Fruit fly (Drosophila melanogaster) whole organism, prepupa: ENCODE data around the gene Polr1H.

Experiments
- CG10669 ChIP-seq: fragments of 200-800 bp; sonication (Bioruptor generic); optimal IDR thresholded peaks from 3 replicates; lab custom pipeline; 2018; ENCODE audit warnings: missing biosample characterization, mild to moderate bottlenecking, missing genetic modification characterization, moderate library complexity
- CG11294 ChIP-seq: fragments of 200-800 bp; sonication (Bioruptor generic); IDR thresholded peaks from 2 replicates; pipeline ENCODE4 v1.3.6; 2022; ENCODE audit warnings: missing biosample characterization, missing genetic modification characterization
- CG11762 ChIP-seq: fragments of 200-800 bp; sonication (Bioruptor generic); optimal IDR thresholded peaks from 3 replicates; lab custom pipeline; 2016; ENCODE audit warnings: missing biosample characterization, missing genetic modification characterization; ENCODE audit not compliant: insufficient read depth
- CG1621 ChIP-seq: fragments of 200-800 bp; sonication (Bioruptor generic); optimal IDR thresholded peaks from 3 replicates; lab custom pipeline; 2018; ENCODE audit warnings: missing biosample characterization, mild to moderate bottlenecking, missing genetic modification characterization
- CG16779 ChIP-seq: fragments of 200-800 bp; sonication (Bioruptor generic); optimal IDR thresholded peaks from 3 replicates; lab custom pipeline; 2017; ENCODE audit warnings: missing biosample characterization, mild to moderate bottlenecking, missing genetic modification characterization
- CG3032 ChIP-seq: fragments of 200-800 bp; optimal IDR thresholded peaks from 2 replicates; lab custom pipeline; 2019; ENCODE audit warnings: missing biosample characterization, mild to moderate bottlenecking, missing genetic modification characterization, moderate library complexity
- CG32006 ChIP-seq: fragments of 200-800 bp; sonication (Bioruptor generic); optimal IDR thresholded peaks from 3 replicates; lab custom pipeline; 2017; ENCODE audit warnings: missing biosample characterization, mild to moderate bottlenecking, missing genetic modification characterization
- CG34406 ChIP-seq: fragments of 200-800 bp; sonication (Bioruptor generic); optimal IDR thresholded peaks from 3 replicates; lab custom pipeline; 2016; ENCODE audit warnings: missing biosample characterization, missing genetic modification characterization
- CG3919 ChIP-seq: fragments of 200-800 bp; sonication (Bioruptor generic); optimal IDR thresholded peaks from 3 replicates; lab custom pipeline; 2016; ENCODE audit warnings: missing biosample characterization, missing genetic modification characterization
- CG4318 ChIP-seq: fragments of 200-800 bp; sonication (Bioruptor generic); optimal IDR thresholded peaks from 3 replicates; lab custom pipeline; 2017; ENCODE audit warnings: missing biosample characterization, mild to moderate bottlenecking, missing genetic modification characterization
- CG6163 ChIP-seq: fragments of 200-800 bp; sonication (Bioruptor generic); IDR thresholded peaks from 3 replicates; pipeline ENCODE4 v1.3.6; 2022; ENCODE audit warnings: missing biosample characterization, missing genetic modification characterization
- CG6276 ChIP-seq: fragments of 200-800 bp; sonication (Bioruptor generic); optimal IDR thresholded peaks from 2 replicates; lab custom pipeline; 2017; ENCODE audit warnings: missing biosample characterization, mild to moderate bottlenecking, missing genetic modification characterization
- CG6854 ChIP-seq: fragments of 200-800 bp; sonication (Bioruptor generic); optimal IDR thresholded peaks from 2 replicates; lab custom pipeline; 2017; ENCODE audit warnings: missing biosample characterization, mild to moderate bottlenecking, missing genetic modification characterization
- CG8119 ChIP-seq: fragments of 200-800 bp; sonication (Bioruptor generic); IDR thresholded peaks from 3 replicates; pipeline ENCODE4 v1.3.6; 2022; ENCODE audit warnings: missing biosample characterization, missing genetic modification characterization
- CG8319 ChIP-seq: fragments of 200-800 bp; sonication (Bioruptor generic); optimal IDR thresholded peaks from 3 replicates; lab custom pipeline; 2016; ENCODE audit warnings: missing biosample characterization, missing genetic modification characterization
- CG9139 ChIP-seq: fragments of 200-800 bp; sonication (Bioruptor generic); optimal IDR thresholded peaks from 3 replicates; lab custom pipeline; 2017; ENCODE audit warnings: missing biosample characterization, mild to moderate bottlenecking, missing genetic modification characterization
- Eip75B ChIP-seq: fragments of 200-800 bp; sonication (Bioruptor generic); optimal IDR thresholded peaks from 3 replicates; lab custom pipeline; 2016; ENCODE audit warnings: missing biosample characterization, missing genetic modification characterization
- Eip93F ChIP-seq: fragments of 200-800 bp; sonication (Bioruptor generic); optimal IDR thresholded peaks from 2 replicates; lab custom pipeline; 2016; ENCODE audit warnings: missing biosample characterization, mild to moderate bottlenecking, missing genetic modification characterization
- Ets96B ChIP-seq: fragments of 200-800 bp; optimal IDR thresholded peaks from 2 replicates; lab custom pipeline; 2019; ENCODE audit warnings: missing biosample characterization, mild to moderate bottlenecking, missing genetic modification characterization, moderate library complexity
- Hr38 ChIP-seq: sonication (Bioruptor generic); optimal IDR thresholded peaks from 2 replicates; lab custom pipeline; 2016; ENCODE audit warnings: missing biosample characterization, missing genetic modification characterization
- Lpt ChIP-seq: fragments of 200-800 bp; sonication (Bioruptor generic); optimal IDR thresholded peaks from 3 replicates; lab custom pipeline; 2016; ENCODE audit warnings: missing biosample characterization, missing genetic modification characterization
- Met ChIP-seq: fragments of 200-800 bp; sonication (Bioruptor generic); optimal IDR thresholded peaks from 3 replicates; lab custom pipeline; 2016; ENCODE audit warnings: missing biosample characterization, missing genetic modification characterization
- OdsH ChIP-seq: fragments of 200-800 bp; sonication (Bioruptor generic); optimal IDR thresholded peaks from 3 replicates; lab custom pipeline; 2016; ENCODE audit warnings: missing biosample characterization, missing genetic modification characterization
- Sox14 ChIP-seq: fragments of 200-800 bp; sonication (Bioruptor generic); optimal IDR thresholded peaks from 3 replicates; lab custom pipeline; 2016; ENCODE audit warnings: missing biosample characterization, missing genetic modification characterization
- achi ChIP-seq: fragments of 200-800 bp; sonication (Bioruptor generic); optimal IDR thresholded peaks from 3 replicates; lab custom pipeline; 2016; ENCODE audit warnings: missing biosample characterization, missing genetic modification characterization
- acj6 ChIP-seq: fragments of 200-800 bp; sonication (Bioruptor generic); optimal IDR thresholded peaks from 3 replicates; lab custom pipeline; 2016; ENCODE audit warnings: missing biosample characterization, missing genetic modification characterization
- eg ChIP-seq: fragments of 200-800 bp; sonication (Bioruptor generic); IDR thresholded peaks from 3 replicates; pipeline ENCODE4 v1.3.6; 2022; ENCODE audit warnings: missing biosample characterization, missing genetic modification characterization
- fd85E ChIP-seq: fragments of 200-800 bp; sonication (Bioruptor generic); optimal IDR thresholded peaks from 3 replicates; lab custom pipeline; 2016; ENCODE audit warnings: missing biosample characterization, missing genetic modification characterization
- fkh ChIP-seq: fragments of 200-800 bp; sonication (Bioruptor generic); optimal IDR thresholded peaks from 3 replicates; lab custom pipeline; 2017; ENCODE audit warnings: missing biosample characterization, mild to moderate bottlenecking, missing genetic modification characterization, moderate library complexity
- pdm3 ChIP-seq: fragments of 200-800 bp; sonication (Bioruptor generic); optimal IDR thresholded peaks from 3 replicates; lab custom pipeline; 2016; ENCODE audit warnings: missing biosample characterization, missing genetic modification characterization
- salr ChIP-seq, 2 experiments: fragments of 200-800 bp; sonication (Bioruptor generic); optimal IDR thresholded peaks; 3 replicates each; lab custom pipeline; 2016 to 2018; ENCODE audit warnings: missing biosample characterization in 2 of 2, missing genetic modification characterization in 2 of 2, mild to moderate bottlenecking in 1 of 2
- ss ChIP-seq, 2 experiments: fragments of 200-800 bp; sonication (Bioruptor generic); optimal IDR thresholded peaks; 2 replicates in 1 of 2; 3 replicates in 1 of 2; lab custom pipeline; 2017 to 2018; ENCODE audit warnings: mild to moderate bottlenecking in 2 of 2, missing biosample characterization in 2 of 2, missing genetic modification characterization in 2 of 2, moderate library complexity in 1 of 2
- topi ChIP-seq: fragments of 200-800 bp; sonication (Bioruptor generic); optimal IDR thresholded peaks from 3 replicates; lab custom pipeline; 2016; ENCODE audit warnings: missing biosample characterization, missing genetic modification characterization

Polr1H gene

DNA sequence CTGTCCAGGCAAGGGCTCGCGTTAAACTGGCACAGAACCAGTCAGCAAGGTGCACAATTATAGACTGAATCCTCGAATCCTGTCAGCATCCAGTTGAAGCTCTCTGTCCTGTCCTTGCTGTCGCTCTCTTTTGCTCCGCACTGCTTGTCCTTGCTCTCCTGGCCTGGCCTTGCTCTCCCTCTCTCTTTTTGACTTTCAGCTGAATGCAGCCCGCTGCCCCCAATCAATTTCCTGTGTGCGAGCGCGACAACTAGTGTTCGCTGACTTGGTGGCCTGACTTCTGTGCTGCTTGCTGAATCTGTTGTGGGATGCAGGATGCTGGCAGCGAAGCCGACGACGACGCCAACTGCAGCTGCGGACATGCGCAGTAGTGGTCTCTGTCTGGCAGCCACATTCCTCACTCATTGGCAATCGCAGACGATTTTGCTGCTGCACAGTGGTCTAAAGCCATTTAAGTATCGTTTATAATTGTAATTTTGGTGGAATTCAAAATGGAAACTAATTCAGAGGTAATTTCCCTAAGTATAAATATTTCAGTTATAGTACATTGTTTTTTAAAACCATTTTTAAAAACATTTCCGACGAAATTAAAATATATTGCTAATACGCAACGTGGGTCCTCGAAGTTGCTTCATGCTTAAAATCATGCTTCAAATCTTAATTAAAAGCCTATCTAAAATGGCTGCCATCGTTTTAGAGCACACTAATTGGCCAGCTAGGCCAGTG is 31.1 kb upstream of the Polr1H start (continued):
- TF ChIP-seq CG11762 (GFP tag; lab: Kevin White, UChicago) (no peak), achi (GFP tag; lab: Kevin White, UChicago) (peak; percentile 12), ss (GFP tag; optimal IDR thresholded peaks at IDR 0.05; lab: Kevin White, UChicago) (peak in 1 of 2 experiments; percentile 30), Eip93F (GFP tag; lab: Kevin White, UChicago) (no peak), CG34406 (GFP tag; lab: Kevin White, UChicago) (no peak), Ets96B (tag; lab: Kevin White, UChicago) (peak; percentile 35)
- TF ChIP-seq, all 60 proteins: peak for 24

DNA sequence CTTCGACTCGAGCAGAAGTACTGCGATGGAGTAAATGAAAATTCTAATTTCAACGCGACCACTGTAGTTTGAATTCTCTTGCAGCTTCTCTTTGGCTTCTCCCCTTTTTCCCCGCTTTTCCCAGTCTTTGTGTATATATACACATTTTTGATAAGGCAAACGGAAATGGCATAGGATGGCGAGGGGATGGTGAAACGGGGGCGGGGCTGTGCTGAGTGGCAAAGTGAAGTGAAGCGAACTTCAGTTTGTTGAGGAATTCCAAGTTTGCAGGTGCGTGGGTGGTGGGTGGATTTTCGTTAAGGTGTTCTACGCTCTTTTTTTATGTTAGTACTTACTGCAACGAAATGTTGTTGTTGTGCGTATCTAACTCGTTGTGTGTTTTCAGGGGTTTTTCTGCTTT is 29.6 kb upstream of the Polr1H start:
- no peak for TF ChIP-seq Lpt (GFP tag; lab: Kevin White, UChicago)
- TF ChIP-seq CG6276: no peak
- TF ChIP-seq CG11294: no peak
- no peak for TF ChIP-seq Eip75B
- no peak for TF ChIP-seq pdm3 (GFP tag; lab: Kevin White, UChicago)
- TF ChIP-seq CG3032 (tag; lab: Kevin White, UChicago): no peak
- no peak for TF ChIP-seq salr (GFP tag; optimal IDR thresholded peaks at IDR 0.05; lab: Kevin White, UChicago)
- TF ChIP-seq OdsH: no peak
- TF ChIP-seq Sox14 (GFP tag; lab: Kevin White, UChicago): no peak
- no peak for TF ChIP-seq topi (GFP tag; lab: Kevin White, UChicago)
- no peak for TF ChIP-seq CG16779 (tag; lab: Kevin White, UChicago)
- no peak for TF ChIP-seq CG6854 (GFP tag; lab: Kevin White, UChicago)
- no peak for TF ChIP-seq CG8319 (GFP tag; lab: Kevin White, UChicago)
- no peak for TF ChIP-seq CG9139 (GFP tag; lab: Kevin White, UChicago)
- no peak for TF ChIP-seq CG4318 (GFP tag; lab: Kevin White, UChicago)
- no peak for TF ChIP-seq CG32006 (GFP tag; lab: Kevin White, UChicago)
- TF ChIP-seq, all 60 proteins: peak for 0

DNA sequence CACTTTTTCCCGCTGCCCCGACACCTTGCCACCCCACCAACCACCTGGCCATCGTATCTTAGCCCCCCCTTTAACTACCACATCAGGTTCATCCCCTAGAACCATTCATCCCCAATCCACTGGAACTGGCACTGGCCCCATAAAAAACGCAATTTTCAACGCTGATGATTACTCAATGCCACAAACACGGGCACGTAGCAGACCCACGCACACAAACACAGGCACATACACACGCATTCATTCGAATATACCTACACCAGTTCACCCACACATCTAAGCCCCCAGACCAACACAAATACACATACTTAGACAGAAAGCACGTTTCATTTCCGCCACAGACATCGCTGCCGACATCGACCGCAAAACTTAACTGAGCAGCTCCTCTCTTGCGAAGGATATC is 16.1 kb upstream of the Polr1H start:
- no peak for TF ChIP-seq achi (GFP tag; lab: Kevin White, UChicago)
- no peak for TF ChIP-seq Met (GFP tag; lab: Kevin White, UChicago)
- TF ChIP-seq CG1621: no peak
- TF ChIP-seq pdm3 (GFP tag; lab: Kevin White, UChicago): no peak
- TF ChIP-seq CG6163 (GFP tag; lab: Robert Waterston, UW): no peak
- no peak for TF ChIP-seq acj6 (GFP tag; lab: Kevin White, UChicago)
- TF ChIP-seq Lpt (GFP tag; lab: Kevin White, UChicago): no peak

DNA sequence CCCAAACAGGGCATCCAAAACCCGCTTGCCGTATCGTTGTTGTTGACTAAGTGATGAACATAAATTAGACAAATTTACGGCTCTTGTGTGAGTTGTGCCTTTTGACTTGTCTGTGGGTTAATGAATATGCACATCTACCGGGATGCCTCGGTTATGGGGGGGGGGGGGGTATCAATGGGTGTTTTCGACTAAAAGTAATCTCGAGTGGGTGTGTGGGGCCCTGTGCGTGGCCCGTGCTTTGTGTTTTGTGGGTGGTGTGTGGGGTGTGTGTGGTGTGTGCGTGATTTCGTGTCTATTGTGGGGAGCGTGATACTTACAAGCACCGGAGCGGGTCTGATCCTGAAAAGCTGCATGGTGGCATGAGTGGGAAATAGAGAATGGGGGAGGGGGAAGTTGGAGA is 12.7 kb upstream of the Polr1H start:
- no peak for TF ChIP-seq Met (GFP tag; lab: Kevin White, UChicago)
- no peak for TF ChIP-seq eg (GFP tag; lab: Robert Waterston, UW)
- no peak for TF ChIP-seq CG3032 (tag; lab: Kevin White, UChicago)
- no peak for TF ChIP-seq CG8119 (GFP tag; lab: Robert Waterston, UW)
- TF ChIP-seq CG3919 (GFP tag; lab: Kevin White, UChicago): no peak
- no peak for TF ChIP-seq salr (GFP tag; optimal IDR thresholded peaks at IDR 0.05; lab: Kevin White, UChicago)
- TF ChIP-seq topi (GFP tag; lab: Kevin White, UChicago): no peak
- no peak for TF ChIP-seq Hr38 (GFP tag; lab: Kevin White, UChicago)
- no peak for TF ChIP-seq fd85E (GFP tag; lab: Kevin White, UChicago)
- TF ChIP-seq CG10669: no peak
- TF ChIP-seq pdm3 (GFP tag; lab: Kevin White, UChicago): no peak
- no peak for TF ChIP-seq fkh (GFP tag; lab: Kevin White, UChicago)
